Worm (Caenorhabditis elegans) whole organism, L4 larva: ENCODE results near the gene F44E2.4.

Experiments used
- F37D6.2 ChIP-seq: sonication (generic microtip); optimal IDR thresholded peaks from 2 replicates; lab custom pipeline; 2016; ENCODE audit warnings: mild to moderate bottlenecking, missing genetic modification characterization, missing compliant biosample characterization
- F49E8.2 ChIP-seq: sonication (generic microtip); optimal IDR thresholded peaks from 2 replicates; lab custom pipeline; 2016; ENCODE audit warnings: missing compliant biosample characterization, mild to moderate bottlenecking, missing genetic modification characterization, borderline replicate concordance
- aha-1 ChIP-seq: fragments of 150-350 bp; peaks from one replicate; lab custom pipeline; 2014; ENCODE audit warnings: missing biosample characterization, missing genetic modification characterization
- arid-1 ChIP-seq: fragments of 200-800 bp; sonication (Bioruptor generic); conservative IDR thresholded peaks from 2 replicates; pipeline ENCODE4 v1.3.6; 2022; ENCODE audit warnings: missing genetic modification reagents, missing genetic modification characterization, missing compliant biosample characterization
- attf-4 ChIP-seq: sonication (generic microtip); optimal IDR thresholded peaks from 3 replicates; lab custom pipeline; 2017; ENCODE audit warnings: missing biosample characterization, missing genetic modification characterization
- ceh-28 ChIP-seq: fragments of 150-350 bp; optimal IDR thresholded peaks from 2 replicates; lab custom pipeline; 2014; ENCODE audit warnings: missing biosample characterization, missing genetic modification reagents, missing genetic modification characterization
- ceh-32 ChIP-seq: sonication (generic microtip); optimal IDR thresholded peaks from 2 replicates; lab custom pipeline; 2016; ENCODE audit warnings: mild to moderate bottlenecking, missing genetic modification characterization, missing compliant biosample characterization; ENCODE audit not compliant: poor library complexity
- ceh-62 ChIP-seq: sonication (generic microtip); optimal IDR thresholded peaks from 2 replicates; lab custom pipeline; 2017; ENCODE audit warnings: missing biosample characterization, missing genetic modification characterization
- ces-1 ChIP-seq: fragments of 150-350 bp; sonication (generic microtip); optimal IDR thresholded peaks from 4 replicates; lab custom pipeline; 2014; ENCODE audit warnings: missing biosample characterization, missing genetic modification reagents, missing genetic modification characterization
- cey-2 ChIP-seq: sonication (generic microtip); optimal IDR thresholded peaks from 3 replicates; lab custom pipeline; 2017; ENCODE audit warnings: missing genetic modification characterization, mild to moderate bottlenecking, missing compliant biosample characterization, antibody characterized with exemption, borderline replicate concordance; ENCODE audit not compliant: insufficient read depth
- ctbp-1 ChIP-seq: fragments of 200-800 bp; sonication (Bioruptor generic); IDR thresholded peaks from 2 replicates; pipeline ENCODE4 v1.3.6; 2022; ENCODE audit warnings: missing genetic modification reagents, missing genetic modification characterization, missing compliant biosample characterization
- daf-16 ChIP-seq, 3 experiments: sonication (generic microtip); optimal IDR thresholded peaks; 2 replicates each; lab custom pipeline; 2016 to 2017; ENCODE audit warnings: missing genetic modification characterization in 3 of 3, missing genetic modification reagents in 3 of 3, mild to moderate bottlenecking in 2 of 3, missing compliant biosample characterization in 2 of 3, missing biosample characterization in 1 of 3, moderate library complexity in 1 of 3
- dpl-1 ChIP-seq: fragments of 150-350 bp; optimal IDR thresholded peaks from 2 replicates; lab custom pipeline; 2014; ENCODE audit warnings: missing biosample characterization, missing genetic modification reagents, missing genetic modification characterization
- dve-1 ChIP-seq: sonication (generic microtip); optimal IDR thresholded peaks from 2 replicates; lab custom pipeline; 2017; ENCODE audit warnings: antibody characterized with exemption, mild to moderate bottlenecking, missing genetic modification characterization, missing compliant biosample characterization; ENCODE audit not compliant: insufficient read depth
- fkh-10 ChIP-seq: fragments of 150-350 bp; optimal IDR thresholded peaks from 2 replicates; lab custom pipeline; 2014; ENCODE audit warnings: missing biosample characterization, missing genetic modification reagents, missing genetic modification characterization
- hlh-11 ChIP-seq: fragments of 200-800 bp; sonication (Bioruptor generic); optimal IDR thresholded peaks from 2 replicates; lab custom pipeline; 2018; ENCODE audit warnings: mild to moderate bottlenecking, missing genetic modification characterization, missing compliant biosample characterization
- hlh-30 ChIP-seq: sonication (generic microtip); optimal IDR thresholded peaks from 2 replicates; lab custom pipeline; 2017; ENCODE audit warnings: antibody characterized with exemption, mild to moderate bottlenecking, missing genetic modification characterization, missing compliant biosample characterization; ENCODE audit not compliant: insufficient read depth
- hmg-1.1 ChIP-seq: fragments of 200-800 bp; sonication (Bioruptor generic); IDR thresholded peaks from 2 replicates; pipeline ENCODE4 v1.3.6; 2022; ENCODE audit warnings: missing genetic modification reagents, missing genetic modification characterization, missing compliant biosample characterization
- lim-7 ChIP-seq: fragments of 200-800 bp; sonication (Bioruptor generic); IDR thresholded peaks from 2 replicates; pipeline ENCODE4 v1.3.6; 2022; ENCODE audit warnings: missing genetic modification characterization, missing compliant biosample characterization
- lin-1 ChIP-seq: fragments of 200-800 bp; sonication (Bioruptor generic); IDR thresholded peaks from 2 replicates; pipeline ENCODE4 v1.3.6; 2022; ENCODE audit warnings: missing genetic modification reagents, missing genetic modification characterization, missing compliant biosample characterization
- lin-13 ChIP-seq: fragments of 150-350 bp; optimal IDR thresholded peaks from 2 replicates; lab custom pipeline; 2014; ENCODE audit warnings: missing biosample characterization, missing genetic modification reagents, missing genetic modification characterization
- lin-38 ChIP-seq: fragments of 200-800 bp; sonication (Bioruptor generic); IDR thresholded peaks from 2 replicates; pipeline ENCODE4 v1.3.6; 2022; ENCODE audit warnings: missing genetic modification reagents, missing genetic modification characterization, missing compliant biosample characterization
- lsy-2 ChIP-seq, 2 experiments: fragments of 150-350 bp in 1 of 2; sonication (generic microtip) in 1 of 2; optimal IDR thresholded peaks; 2 replicates each; lab custom pipeline; 2014 to 2017; ENCODE audit warnings: missing biosample characterization in 2 of 2, missing genetic modification characterization in 2 of 2
- madf-5 ChIP-seq, 2 experiments: fragments of 200-800 bp; sonication (Bioruptor generic); IDR thresholded peaks; 2 replicates each; pipeline ENCODE4 v1.3.6; 2022; ENCODE audit warnings: missing compliant biosample characterization in 2 of 2, missing genetic modification characterization in 2 of 2
- mdt-29 ChIP-seq: fragments of 200-800 bp; sonication (Bioruptor generic); IDR thresholded peaks from 2 replicates; pipeline ENCODE4 v1.3.6; 2022; ENCODE audit warnings: missing genetic modification reagents, missing genetic modification characterization, missing compliant biosample characterization
- mes-2 ChIP-seq: sonication (generic microtip); optimal IDR thresholded peaks from 2 replicates; lab custom pipeline; 2016; ENCODE audit warnings: missing genotype, mild to moderate bottlenecking, missing genetic modification characterization, missing compliant biosample characterization; ENCODE audit not compliant: poor library complexity, severe bottlenecking
- mxl-2 ChIP-seq: fragments of 200-800 bp; sonication (Bioruptor generic); conservative IDR thresholded peaks from 2 replicates; pipeline ENCODE4 v1.3.6; 2022; ENCODE audit warnings: missing genetic modification reagents, missing genetic modification characterization, missing compliant biosample characterization
- nhr-28 ChIP-seq: fragments of 150-350 bp; optimal IDR thresholded peaks from 2 replicates; lab custom pipeline; 2014; ENCODE audit warnings: missing biosample characterization, missing genetic modification characterization
- pha-4 ChIP-seq, 2 experiments: fragments of 150-350 bp in 1 of 2; fragments of 200-800 bp in 1 of 2; sonication (Bioruptor generic) in 1 of 2; IDR thresholded peaks in 1 of 2; optimal IDR thresholded peaks in 1 of 2; 2 replicates each; pipeline versions ENCODE4 v1.3.6 to Lab custom; 2014 to 2022; ENCODE audit warnings: missing genetic modification characterization in 2 of 2, missing genetic modification reagents in 2 of 2, missing biosample characterization in 1 of 2, missing compliant biosample characterization in 1 of 2
- pqm-1 ChIP-seq: sonication (generic microtip); optimal IDR thresholded peaks from 2 replicates; lab custom pipeline; 2017; ENCODE audit warnings: missing biosample characterization, missing genetic modification characterization
- saeg-2 ChIP-seq: fragments of 200-800 bp; sonication (Bioruptor generic); IDR thresholded peaks from 2 replicates; pipeline ENCODE4 v1.3.6; 2022; ENCODE audit warnings: missing genetic modification reagents, missing genetic modification characterization, missing compliant biosample characterization
- skn-1 ChIP-seq: fragments of 150-350 bp; optimal IDR thresholded peaks from 2 replicates; lab custom pipeline; 2014; ENCODE audit warnings: missing biosample characterization, missing genetic modification characterization
- snpc-4 ChIP-seq: fragments of 150-350 bp; optimal IDR thresholded peaks from 2 replicates; lab custom pipeline; 2014; ENCODE audit warnings: missing biosample characterization, missing genetic modification characterization
- tra-1 ChIP-seq: fragments of 200-800 bp; sonication (Bioruptor generic); IDR thresholded peaks from 2 replicates; pipeline ENCODE4 v1.3.6; 2022; ENCODE audit warnings: missing genetic modification reagents, missing genetic modification characterization, missing compliant biosample characterization
- unc-62 ChIP-seq, 3 experiments: fragments of 150-350 bp in 1 of 3; sonication (generic microtip); optimal IDR thresholded peaks in 2 of 3; peaks in 1 of 3; 1 replicate in 1 of 3; 2 replicates in 2 of 3; lab custom pipeline; 2014 to 2017; ENCODE audit warnings: missing biosample characterization in 3 of 3, missing genetic modification characterization in 3 of 3, missing genetic modification reagents in 3 of 3, missing genotype in 1 of 3
- zag-1 ChIP-seq: fragments of 150-350 bp; optimal IDR thresholded peaks from 2 replicates; lab custom pipeline; 2014; ENCODE audit warnings: missing biosample characterization, missing genetic modification characterization
- zfp-3 ChIP-seq: fragments of 200-800 bp; sonication (Bioruptor generic); conservative IDR thresholded peaks from 2 replicates; pipeline ENCODE4 v1.3.6; 2022; ENCODE audit warnings: missing genetic modification reagents, missing genetic modification characterization, missing compliant biosample characterization
- ztf-11 ChIP-seq: fragments of 150-350 bp; optimal IDR thresholded peaks from 2 replicates; lab custom pipeline; 2014; ENCODE audit warnings: missing biosample characterization, missing genetic modification characterization

The F44E2.4 gene

DNA sequence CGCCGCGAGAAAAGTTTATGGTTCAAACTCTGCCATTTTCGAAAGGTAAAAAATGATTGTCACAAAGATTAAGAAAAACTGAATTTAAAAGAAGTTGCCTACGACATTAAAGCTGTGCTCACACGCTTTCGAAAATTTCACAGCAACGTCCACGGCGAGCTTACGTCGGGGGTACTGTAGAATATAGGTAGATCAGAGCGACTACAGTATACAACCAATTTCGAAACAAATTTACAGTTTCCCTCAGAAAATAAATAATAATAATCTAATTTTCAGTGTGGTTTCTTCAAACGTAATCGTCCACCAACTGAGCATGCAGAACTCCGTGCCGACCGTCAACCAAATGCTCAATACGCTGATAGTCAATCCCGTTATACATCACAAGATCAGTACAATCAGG, 13.7 kb downstream of the F44E2.4 start:
- TF ChIP-seq aha-1: peak; percentile 93
- no peak for TF ChIP-seq cey-2 (tag; lab: Kevin White, UChicago)
- no peak for TF ChIP-seq zag-1
- TF ChIP-seq saeg-2 (GFP tag; lab: Robert Waterston, UW): no peak
- no peak for TF ChIP-seq lim-7 (GFP tag; lab: Robert Waterston, UW)
- TF ChIP-seq ceh-28 (tag; lab: Kevin White, UChicago): no peak

- TF ChIP-seq attf-4 (tag; lab: Kevin White, UChicago) (no peak), lin-13 (GFP tag; lab: Kevin White, UChicago) (no peak), arid-1 (no peak), ztf-11 (no peak), aha-1 (peak; percentile 8), pha-4 (GFP tag; IDR thresholded peaks at IDR 0.05; lab: Robert Waterston, UW) (no peak), pha-4 (tag; optimal IDR thresholded peaks at IDR 0.05; lab: Kevin White, UChicago) (no peak)
These were observed 19.6 kb downstream of the F44E2.4 start, which contains the start of gene pat-2 for ce11 chrIII:8818599-8818998. TSS of gene pat-2 (plus strand) at chrIII:8818899.

ce11 chrIII:8815699-8816098, 22.5 kb downstream of the F44E2.4 start:
- TF ChIP-seq ceh-62 (no peak), aha-1 (peak; percentile 67), hmg-1.1 (0 out of 2 replicates have a peak, but pooled peaks have one; percentile 39), hlh-11 (tag; lab: Kevin White, UChicago) (peak; percentile 39)

- TF ChIP-seq fkh-10: peak; percentile 81
- TF ChIP-seq ces-1: peak; percentile 90
- TF ChIP-seq ctbp-1: 0 out of 2 replicates have a peak, but pooled peaks have one; percentile 23
- peak in 1 of 2 experiments; percentile 6 for TF ChIP-seq lsy-2 (tag; optimal IDR thresholded peaks at IDR 0.05; lab: Kevin White, UChicago)
- TF ChIP-seq unc-62 (GFP tag; optimal IDR thresholded peaks at IDR 0.05 in 1 of 2; lab: Kevin White, UChicago): peak in 1 of 2 experiments; percentile 68
- TF ChIP-seq unc-62 (tag; optimal IDR thresholded peaks at IDR 0.05; lab: Kevin White, UChicago): no peak
- no peak for TF ChIP-seq dve-1 (tag; lab: Kevin White, UChicago)
- TF ChIP-seq hlh-11 (tag; lab: Kevin White, UChicago): no peak
- no peak for TF ChIP-seq mxl-2
These were observed 27.1 kb downstream of the F44E2.4 start for ce11 chrIII:8811111-8811510.

DNA sequence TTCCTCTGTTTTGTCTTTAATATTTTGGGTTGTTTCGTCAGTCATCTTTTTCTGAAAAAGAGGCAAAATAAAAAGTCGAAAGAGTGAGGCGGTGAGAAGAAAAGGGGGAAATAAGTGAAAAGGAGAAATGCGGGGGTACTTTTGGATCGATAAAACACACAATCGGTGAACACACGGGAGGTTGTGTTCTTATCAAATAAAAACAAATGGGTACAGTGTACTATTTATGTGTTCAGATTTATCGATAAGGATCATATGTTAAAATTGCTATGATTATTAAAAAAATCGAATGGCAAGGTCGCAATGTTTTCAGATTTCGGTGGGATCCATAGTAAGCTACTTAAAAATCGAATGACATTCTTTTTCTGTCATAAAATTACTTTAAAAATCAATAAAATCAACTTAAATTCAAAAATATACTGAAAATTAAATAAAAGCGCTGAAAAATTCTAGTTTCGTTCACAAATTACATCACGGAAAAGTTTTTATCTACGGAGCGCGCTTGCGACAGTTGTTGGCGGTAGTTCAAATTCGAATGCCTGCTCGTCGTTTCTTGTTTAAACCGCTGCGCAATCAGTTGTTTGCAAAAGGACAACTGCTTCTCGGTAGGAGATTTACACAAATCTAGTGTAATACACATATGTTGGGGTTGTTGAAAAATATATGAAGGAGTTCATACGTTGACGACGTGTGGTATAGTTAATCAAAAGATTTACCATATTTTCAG, 28.8 kb downstream of the F44E2.4 start, which contains the start of gene prx-19:
TSS of gene prx-19 (minus strand) at position 51 of the 727 bp plus-strand sequence.
- TF ChIP-seq snpc-4 (tag; lab: Kevin White, UChicago) (no peak), fkh-10 (no peak), zag-1 (no peak), mdt-29 (GFP tag; lab: Robert Waterston, UW) (no peak), skn-1 (tag; lab: Kevin White, UChicago) (no peak), hlh-11 (tag; lab: Kevin White, UChicago) (peak; percentile 8), lsy-2 (tag; optimal IDR thresholded peaks at IDR 0.05; lab: Kevin White, UChicago) (peak in 1 of 2 experiments; percentile 55), daf-16 (GFP tag; optimal IDR thresholded peaks at IDR 0.05; lab: Kevin White, UChicago) (no peak), daf-16 (tag; optimal IDR thresholded peaks at IDR 0.05; lab: Kevin White, UChicago) (peak; percentile 13), ztf-11 (no peak), lin-1 (GFP tag; lab: Robert Waterston, UW) (no peak), nhr-28 (tag; lab: Kevin White, UChicago) (peak; percentile 49), ceh-32 (tag; lab: Kevin White, UChicago) (no peak), F37D6.2 (tag; lab: Kevin White, UChicago) (no peak), hlh-30 (tag; lab: Kevin White, UChicago) (peak; percentile 47), tra-1 (no peak), lin-38 (GFP tag; lab: Robert Waterston, UW) (peak; percentile 87), unc-62 (GFP tag; optimal IDR thresholded peaks at IDR 0.05 in 1 of 2; lab: Kevin White, UChicago) (peak in 1 of 2 experiments; percentile 39), unc-62 (tag; optimal IDR thresholded peaks at IDR 0.05; lab: Kevin White, UChicago) (no peak), madf-5 (GFP tag; IDR thresholded peaks at IDR 0.05; lab: Robert Waterston, UW) (no peak), ctbp-1 (no peak), zfp-3 (GFP tag; lab: Robert Waterston, UW) (no peak), dpl-1 (peak; percentile 92), mes-2 (tag; lab: Kevin White, UChicago) (peak; percentile 48), F49E8.2 (no peak), pqm-1 (tag; lab: Kevin White, UChicago) (no peak)
